Worm (Caenorhabditis elegans) whole organism, young adult: ENCODE measurements around the gene sto-6.

Experiments
- F37B4.10 ChIP-seq: fragments of 200-800 bp; sonication (Bioruptor generic); IDR thresholded peaks from 2 replicates; pipeline ENCODE4 v1.3.6; 2022; ENCODE audit warnings: missing genetic modification characterization, missing compliant biosample characterization
- F57C9.4 ChIP-seq: sonication (generic microtip); optimal IDR thresholded peaks from 2 replicates; lab custom pipeline; 2017; ENCODE audit warnings: mild to moderate bottlenecking, missing genetic modification characterization, missing compliant biosample characterization
- K12H6.12 ChIP-seq: fragments of 200-800 bp; sonication (Bioruptor generic); optimal IDR thresholded peaks from 2 replicates; lab custom pipeline; 2018; ENCODE audit warnings: mild to moderate bottlenecking, missing genetic modification characterization, missing compliant biosample characterization
- athp-1 ChIP-seq: sonication (generic microtip); optimal IDR thresholded peaks from 2 replicates; lab custom pipeline; 2017; ENCODE audit warnings: mild to moderate bottlenecking, missing genetic modification characterization, missing compliant biosample characterization
- egl-44 ChIP-seq: fragments of 200-800 bp; sonication (Bioruptor generic); IDR thresholded peaks from 2 replicates; pipeline ENCODE4 v1.3.6; 2022; ENCODE audit warnings: missing genetic modification reagents, missing genetic modification characterization, missing compliant biosample characterization
- let-607 ChIP-seq, 2 experiments: fragments of 200-800 bp in 1 of 2; sonication (Bioruptor generic) in 1 of 2; sonication (generic microtip) in 1 of 2; optimal IDR thresholded peaks; 2 replicates each; lab custom pipeline; 2016 to 2018; ENCODE audit warnings: mild to moderate bottlenecking in 2 of 2, missing compliant biosample characterization in 2 of 2, missing genetic modification characterization in 2 of 2, moderate library complexity in 2 of 2, missing genotype in 1 of 2
- madf-3 ChIP-seq: fragments of 200-800 bp; sonication (Bioruptor generic); IDR thresholded peaks from 2 replicates; pipeline ENCODE4 v1.3.6; 2022; ENCODE audit warnings: missing genetic modification reagents, missing genetic modification characterization, missing compliant biosample characterization
- mes-4 ChIP-seq: sonication (generic microtip); optimal IDR thresholded peaks from 2 replicates; lab custom pipeline; 2016; ENCODE audit warnings: missing genotype, missing genetic modification characterization, missing compliant biosample characterization
- nfya-1 ChIP-seq: sonication (generic microtip); optimal IDR thresholded peaks from 2 replicates; lab custom pipeline; 2017; ENCODE audit warnings: antibody characterized with exemption, missing compliant biosample characterization, missing genetic modification characterization, borderline replicate concordance; ENCODE audit not compliant: insufficient read depth
- nhr-120 ChIP-seq: fragments of 200-800 bp; sonication (Bioruptor generic); IDR thresholded peaks from 2 replicates; pipeline ENCODE4 v1.3.6; 2022; ENCODE audit warnings: missing genetic modification characterization, missing compliant biosample characterization
- rcor-1 ChIP-seq: fragments of 200-800 bp; sonication (Bioruptor generic); IDR thresholded peaks from 2 replicates; pipeline ENCODE4 v1.3.6; 2022; ENCODE audit warnings: missing genetic modification reagents, missing genetic modification characterization, missing compliant biosample characterization
- sea-2 ChIP-seq: fragments of 200-800 bp; sonication (Bioruptor generic); IDR thresholded peaks from 2 replicates; pipeline ENCODE4 v1.3.6; 2022; ENCODE audit warnings: missing genetic modification characterization, missing compliant biosample characterization
- sptf-2 ChIP-seq: fragments of 200-800 bp; sonication (Bioruptor generic); optimal IDR thresholded peaks from 2 replicates; lab custom pipeline; 2018; ENCODE audit warnings: mild to moderate bottlenecking, missing genetic modification characterization, missing compliant biosample characterization
- tbx-9 ChIP-seq: sonication (generic microtip); optimal IDR thresholded peaks from 2 replicates; lab custom pipeline; 2016; ENCODE audit warnings: borderline replicate concordance, missing genetic modification characterization, inconsistent platforms, missing compliant biosample characterization

- TF ChIP-seq nhr-120 (GFP tag; lab: Robert Waterston, UW) (no peak), rcor-1 (GFP tag; lab: Robert Waterston, UW) (no peak), egl-44 (no peak), F37B4.10 (no peak), athp-1 (tag; lab: Kevin White, UChicago) (no peak), nfya-1 (tag; lab: Kevin White, UChicago) (no peak), sea-2 (GFP tag; lab: Robert Waterston, UW) (no peak), sptf-2 (GFP tag; lab: Kevin White, UChicago) (no peak), let-607 (tag; optimal IDR thresholded peaks at IDR 0.05; lab: Kevin White, UChicago) (no peak), madf-3 (GFP tag; lab: Robert Waterston, UW) (no peak), K12H6.12 (tag; lab: Kevin White, UChicago) (no peak), mes-4 (tag; lab: Kevin White, UChicago) (no peak), tbx-9 (tag; lab: Kevin White, UChicago) (no peak), F57C9.4 (no peak)
Measured at ce11 chrX:11621997-11622396, 10.2 kb upstream of the sto-6 start, which contains the start of gene sto-3.
